Fruit fly (Drosophila melanogaster): ENCODE data around the gene csw.

The csw gene

DNA sequence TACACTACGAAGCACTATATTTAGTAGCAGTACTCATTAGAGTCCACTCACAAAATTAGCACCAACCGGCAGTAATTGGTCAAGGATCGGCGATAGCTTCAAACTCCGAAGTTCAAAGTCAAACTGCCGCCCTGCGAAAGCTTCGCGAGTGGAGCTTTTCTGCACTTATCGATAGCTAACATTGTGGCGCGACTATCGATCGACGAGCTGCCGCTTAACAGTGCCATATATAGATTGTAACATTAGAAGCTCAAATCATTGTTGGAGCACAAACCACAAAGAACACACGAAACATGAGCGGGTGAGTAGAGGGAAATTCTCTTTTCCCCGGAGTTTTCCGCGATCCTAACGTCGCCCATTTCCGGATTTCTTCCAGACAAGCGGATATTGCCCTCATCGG lies 51.1 kb downstream of the csw start, which contains the start of gene Pgd (continued):
- TF ChIP-seq CG10321 (GFP tag; IDR thresholded peaks at IDR 0.05) (no peak), CG2120 (GFP tag; optimal IDR thresholded peaks at IDR 0.05) (no peak), MESR4 (GFP tag; optimal IDR thresholded peaks at IDR 0.05) (peak; percentile 12), Med (GFP tag) (peak; percentile 49), chn (GFP tag; optimal IDR thresholded peaks at IDR 0.05) (no peak), nmo (GFP tag; optimal IDR thresholded peaks at IDR 0.05) (no peak), GATAe (GFP tag; conservative IDR thresholded peaks at IDR 0.05) (no peak), CG17186 (GFP tag; optimal IDR thresholded peaks at IDR 0.05) (no peak), CG2199 (GFP tag; IDR thresholded peaks at IDR 0.05) (no peak), Max (GFP tag; optimal IDR thresholded peaks at IDR 0.05) (no peak), MBD-R2 (GFP tag; IDR thresholded peaks at IDR 0.05) (no peak), mirr (GFP tag; optimal IDR thresholded peaks at IDR 0.05) (peak; percentile 3), ab (GFP tag; optimal IDR thresholded peaks at IDR 0.05) (no peak), h (optimal IDR thresholded peaks at IDR 0.05) (no peak), danr (GFP tag; IDR thresholded peaks at IDR 0.05) (no peak), CG2889 (GFP tag; IDR thresholded peaks at IDR 0.05) (no peak), abd-A (tag; optimal IDR thresholded peaks at IDR 0.05) (no peak), dm (GFP tag; optimal IDR thresholded peaks at IDR 0.05) (no peak), CG10565 (GFP tag; optimal IDR thresholded peaks at IDR 0.05) (no peak), CG6175 (GFP tag; IDR thresholded peaks at IDR 0.05) (no peak), CG1647 (GFP tag; optimal IDR thresholded peaks at IDR 0.05) (no peak), CG11456 (GFP tag; IDR thresholded peaks at IDR 0.05) (no peak), CG4707 (GFP tag; optimal IDR thresholded peaks at IDR 0.05) (no peak), unpg (GFP tag; optimal IDR thresholded peaks at IDR 0.05) (no peak), CG6254 (GFP tag; optimal IDR thresholded peaks at IDR 0.05) (no peak), CG17568 (GFP tag; optimal IDR thresholded peaks at IDR 0.05) (no peak), CG1602 (GFP tag; optimal IDR thresholded peaks at IDR 0.05) (no peak), CG16779 (GFP tag; IDR thresholded peaks at IDR 0.05) (no peak), Hr51 (GFP tag; optimal IDR thresholded peaks at IDR 0.05) (no peak), crol (GFP tag; IDR thresholded peaks at IDR 0.05) (no peak), Lhr (GFP tag; optimal IDR thresholded peaks at IDR 0.05) (no peak), CG16815 (GFP tag; optimal IDR thresholded peaks at IDR 0.05) (no peak), amos (GFP tag; IDR thresholded peaks at IDR 0.05; ENCODE audit: partially characterized antibody) (peak; percentile 69; the same call in 1 of the 2 replicates), CG32532 (GFP tag; IDR thresholded peaks at IDR 0.05) (no peak), CG10979 (tag; optimal IDR thresholded peaks at IDR 0.05) (no peak), Deaf1 (tag; optimal IDR thresholded peaks at IDR 0.05) (no peak), zf30C (GFP tag; optimal IDR thresholded peaks at IDR 0.05) (no peak), jigr1 (GFP tag; IDR thresholded peaks at IDR 0.05) (no peak), C15 (GFP tag; IDR thresholded peaks at IDR 0.05) (no peak), E2f1 (GFP tag; IDR thresholded peaks at IDR 0.05) (no peak), Side (GFP tag; optimal IDR thresholded peaks at IDR 0.05) (no peak)

DNA sequence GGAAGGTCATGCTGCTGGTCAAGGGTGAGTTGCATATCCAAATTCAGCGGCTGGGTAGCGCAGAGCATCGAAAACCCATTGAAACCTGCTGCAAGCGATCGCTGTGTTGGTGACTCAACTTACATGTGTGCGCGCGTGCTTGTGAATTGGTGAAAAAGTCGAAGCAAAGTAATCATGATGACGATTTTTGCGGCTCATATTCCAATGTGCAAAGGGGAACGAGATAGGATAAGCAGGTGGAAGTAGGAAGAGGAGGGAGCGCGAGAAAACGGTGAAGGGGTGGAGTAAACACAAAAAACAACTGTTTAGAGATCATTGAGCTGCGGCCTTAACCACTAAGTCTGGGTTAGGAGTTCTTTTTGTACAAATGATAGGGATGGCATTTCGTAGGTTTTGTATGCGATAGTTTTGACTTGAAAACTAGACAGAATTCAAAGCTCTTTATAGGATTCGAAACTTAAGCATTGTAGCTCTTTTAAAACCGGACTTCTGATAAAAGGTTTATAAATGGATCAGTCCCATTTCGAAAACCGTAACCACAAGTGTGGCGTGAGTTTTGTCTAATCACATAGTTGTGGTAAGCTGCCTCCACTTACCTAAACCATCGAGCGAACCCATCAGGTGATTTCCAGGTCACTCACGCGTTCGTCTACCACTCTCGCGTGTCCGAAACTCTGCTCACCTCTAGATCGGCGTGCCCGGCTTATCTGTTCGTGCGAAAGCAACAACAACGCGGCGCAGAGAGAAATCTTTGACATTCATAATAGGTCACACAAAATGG lies 51.8 kb downstream of the csw start:
- TF ChIP-seq stc (GFP tag; IDR thresholded peaks at IDR 0.05) (no peak), sna (GFP tag; IDR thresholded peaks at IDR 0.05; ENCODE audit: partially characterized antibody) (peak; percentile 75), CG17385 (GFP tag; optimal IDR thresholded peaks at IDR 0.05) (peak; percentile 41), lab (GFP tag; optimal IDR thresholded peaks at IDR 0.05) (peak; percentile 41), CG12659 (GFP tag; optimal IDR thresholded peaks at IDR 0.05) (peak; percentile 21), CG32772 (GFP tag; IDR thresholded peaks at IDR 0.05) (no peak), ERR (GFP tag; optimal IDR thresholded peaks at IDR 0.05) (peak; percentile 47), CG1233 (GFP tag; optimal IDR thresholded peaks at IDR 0.05) (peak; percentile 17), HLH4C (GFP tag; IDR thresholded peaks at IDR 0.05; ENCODE audit: partially characterized antibody) (peak; percentile 69), chm (GFP tag; IDR thresholded peaks at IDR 0.05) (no peak), phol (tag; optimal IDR thresholded peaks at IDR 0.05) (peak; percentile 14), CG13775 (GFP tag; optimal IDR thresholded peaks at IDR 0.05) (peak; percentile 36)

All from whole organism, embryonic.